Fruit fly (Drosophila melanogaster): ENCODE data around the gene Atg101.

Atg101 gene

DNA sequence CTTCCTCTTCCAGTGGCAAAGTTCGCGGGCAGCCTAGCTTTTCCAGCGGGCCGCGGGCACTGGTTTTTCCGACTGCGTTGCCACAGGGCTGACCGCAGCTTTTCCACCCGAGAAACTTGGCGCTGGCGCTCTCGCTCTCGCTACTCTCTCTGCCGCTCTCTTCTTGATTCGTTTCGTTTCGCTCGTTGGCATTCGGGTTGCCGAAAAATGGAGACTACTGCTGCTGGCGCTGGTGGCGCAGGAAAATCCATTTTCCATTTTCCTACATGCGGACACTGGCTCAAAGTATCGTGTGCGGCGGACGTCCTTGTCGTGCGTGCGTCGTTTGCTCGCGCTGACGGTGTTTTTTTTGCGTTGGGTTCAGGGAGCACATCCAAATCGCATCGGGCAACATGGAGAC lies 21.6 kb downstream of the Atg101 start, which contains the start of gene CG42450 (continued):
- no peak for TF ChIP-seq B-H2 (GFP tag; optimal IDR thresholded peaks at IDR 0.05)
- TF ChIP-seq Fer1 (GFP tag; optimal IDR thresholded peaks at IDR 0.05) = peak; percentile 40
- peak; percentile 29 for TF ChIP-seq BEAF-32 (GFP tag; optimal IDR thresholded peaks at IDR 0.05)
- no peak for TF ChIP-seq disco-r (GFP tag; optimal IDR thresholded peaks at IDR 0.05)
- no peak for TF ChIP-seq br (optimal IDR thresholded peaks at IDR 0.05)
- no peak for TF ChIP-seq HLHmδ (GFP tag; optimal IDR thresholded peaks at IDR 0.05)
- TF ChIP-seq wek (GFP tag; optimal IDR thresholded peaks at IDR 0.05) = no peak
- TF ChIP-seq ken (GFP tag; IDR thresholded peaks at IDR 0.05) = no peak
- TF ChIP-seq cg (GFP tag; optimal IDR thresholded peaks at IDR 0.05) = no peak
- TF ChIP-seq CG13287 (GFP tag; IDR thresholded peaks at IDR 0.05; ENCODE audit: partially characterized antibody) = peak; percentile 23; the same call in 1 of the 2 replicates
- no peak for TF ChIP-seq Poxn (GFP tag; IDR thresholded peaks at IDR 0.05)
- peak; percentile 68 for TF ChIP-seq ewg (GFP tag; optimal IDR thresholded peaks at IDR 0.05)
- 0 out of 2 replicates have a peak, but pooled peaks have one; percentile 6 for TF ChIP-seq E2f2 (GFP tag; IDR thresholded peaks at IDR 0.05)
- no peak for TF ChIP-seq Vsx1 (GFP tag; optimal IDR thresholded peaks at IDR 0.05)
- no peak for TF ChIP-seq CG14667 (GFP tag; IDR thresholded peaks at IDR 0.05)
- no peak for TF ChIP-seq wor (GFP tag; IDR thresholded peaks at IDR 0.05)
- TF ChIP-seq Mes4 (GFP tag; optimal IDR thresholded peaks at IDR 0.05) = no peak
- TF ChIP-seq Hmr (GFP tag; optimal IDR thresholded peaks at IDR 0.05) = peak; percentile 1
- no peak for TF ChIP-seq chm (GFP tag; IDR thresholded peaks at IDR 0.05)
- peak; percentile 29; the same call in 1 of the 2 replicates for TF ChIP-seq hbn (GFP tag; IDR thresholded peaks at IDR 0.05; ENCODE audit: partially characterized antibody)
- no peak for TF ChIP-seq Hr39 (optimal IDR thresholded peaks at IDR 0.05)
- TF ChIP-seq CG34376 (GFP tag; optimal IDR thresholded peaks at IDR 0.05) = no peak
- TF ChIP-seq tap (tag; optimal IDR thresholded peaks at IDR 0.05) = no peak
- TF ChIP-seq onecut (GFP tag; IDR thresholded peaks at IDR 0.05) = peak; percentile 44; the same call in 1 of the 2 replicates
- no peak for TF ChIP-seq Dfd (GFP tag; optimal IDR thresholded peaks at IDR 0.05)
- TF ChIP-seq Adf1 (GFP tag; IDR thresholded peaks at IDR 0.05) = peak; percentile 40; the same call in 1 of the 2 replicates
- no peak for TF ChIP-seq PHDP (tag; optimal IDR thresholded peaks at IDR 0.05)
- no peak for TF ChIP-seq fd64A (GFP tag; optimal IDR thresholded peaks at IDR 0.05)
- TF ChIP-seq NfI (GFP tag; optimal IDR thresholded peaks at IDR 0.05) = no peak
- TF ChIP-seq fu2 (GFP tag; optimal IDR thresholded peaks at IDR 0.05) = no peak
- no peak for TF ChIP-seq Spps (tag; optimal IDR thresholded peaks at IDR 0.05)
- no peak for TF ChIP-seq HLH4C (GFP tag; IDR thresholded peaks at IDR 0.05; ENCODE audit: partially characterized antibody)
- TF ChIP-seq da (GFP tag; optimal IDR thresholded peaks at IDR 0.05) = no peak
- no peak for TF ChIP-seq CG11560 (tag; IDR thresholded peaks at IDR 0.05)
- TF ChIP-seq CG11696 (GFP tag; IDR thresholded peaks at IDR 0.05) = no peak
- TF ChIP-seq chif (GFP tag; optimal IDR thresholded peaks at IDR 0.05) = no peak
- no peak for TF ChIP-seq cas (GFP tag; IDR thresholded peaks at IDR 0.05)
- TF ChIP-seq CG4707 (GFP tag; optimal IDR thresholded peaks at IDR 0.05) = no peak
- no peak for TF ChIP-seq CG34422 (GFP tag; IDR thresholded peaks at IDR 0.05)
- TF ChIP-seq CG6791 (GFP tag; IDR thresholded peaks at IDR 0.05; ENCODE audit: partially characterized antibody) = peak; percentile 39; the same call in 1 of the 3 replicates
- TF ChIP-seq esg (GFP tag; conservative IDR thresholded peaks at IDR 0.05) = no peak
- no peak for TF ChIP-seq CrebB (tag; optimal IDR thresholded peaks at IDR 0.05)
- no peak for TF ChIP-seq Mad (GFP tag; optimal IDR thresholded peaks at IDR 0.05)
- TF ChIP-seq CG17385 (GFP tag; optimal IDR thresholded peaks at IDR 0.05) = peak; percentile 6
